Worm (Caenorhabditis elegans): ENCODE data around the gene glit-1.
A peak's percentile ranks its signal among the peaks of the same experiment; 100 is the strongest.

glit-1 gene

DNA sequence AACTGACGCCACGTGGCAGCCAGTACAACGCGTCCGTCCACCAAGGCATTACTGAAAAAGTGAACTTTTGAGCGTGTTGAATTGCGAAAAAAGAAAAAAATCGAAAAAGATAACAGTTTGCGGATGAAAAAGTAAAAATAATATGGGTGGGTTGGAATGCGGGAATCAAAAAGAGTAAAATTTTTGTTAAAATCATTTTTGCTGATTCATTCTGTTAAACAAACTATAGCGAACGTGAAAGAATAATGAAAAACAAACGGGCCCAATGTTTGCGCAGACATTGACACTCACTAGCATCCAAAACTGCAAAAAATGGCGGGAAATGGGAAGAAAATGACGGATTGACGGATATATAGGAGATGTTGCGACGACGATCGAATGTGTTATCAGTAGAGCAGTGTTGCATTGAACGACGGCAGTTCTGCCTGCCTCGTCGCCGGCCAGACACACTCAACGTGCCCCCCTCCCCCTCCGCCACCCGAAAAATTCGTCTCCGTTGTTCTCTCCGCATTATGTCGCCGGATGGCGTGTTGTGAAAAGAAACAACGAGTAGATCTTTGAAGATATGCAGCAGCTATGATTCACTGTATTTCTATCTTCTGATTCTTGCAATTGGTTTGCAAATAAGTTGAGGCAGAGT is 12.5 kb upstream of the glit-1 start, which contains the start of gene hyl-2:
TSS of gene hyl-2 (minus strand) at position 51 of the 640 bp plus-strand sequence.
- peak; percentile 65 for TF ChIP-seq hmg-11 (tag; optimal IDR thresholded peaks at IDR 0.05)
- no peak for TF ChIP-seq tbx-2 (tag; optimal IDR thresholded peaks at IDR 0.05)
- peak; percentile 45 for TF ChIP-seq nhr-25 (tag; optimal IDR thresholded peaks at IDR 0.05)
- no peak for TF ChIP-seq nhr-11 (tag; optimal IDR thresholded peaks at IDR 0.05)
- TF ChIP-seq sea-2 (GFP tag; optimal IDR thresholded peaks at IDR 0.05): no peak
- TF ChIP-seq fkh-2 (tag; optimal IDR thresholded peaks at IDR 0.05): no peak
- TF ChIP-seq pha-4 (tag; optimal IDR thresholded peaks at IDR 0.05): no peak
- TF ChIP-seq lin-15B (tag; optimal IDR thresholded peaks at IDR 0.05): peak; percentile 71
- no peak for TF ChIP-seq unc-62 (GFP tag; optimal IDR thresholded peaks at IDR 0.05)
- no peak for TF ChIP-seq nhr-77 (tag; optimal IDR thresholded peaks at IDR 0.05)
- TF ChIP-seq skn-1 (tag; optimal IDR thresholded peaks at IDR 0.05): no peak
- TF ChIP-seq nhr-23 (tag; optimal IDR thresholded peaks at IDR 0.05): peak; percentile 59
- peak; percentile 27 for TF ChIP-seq snpc-4 (tag; optimal IDR thresholded peaks at IDR 0.05)
- TF ChIP-seq pqm-1 (tag; optimal IDR thresholded peaks at IDR 0.05): no peak
- TF ChIP-seq nhr-237 (tag; optimal IDR thresholded peaks at IDR 0.05): no peak
- TF ChIP-seq nhr-28 (tag; optimal IDR thresholded peaks at IDR 0.05): no peak
- TF ChIP-seq lin-39 (tag; optimal IDR thresholded peaks at IDR 0.05): peak; percentile 84
- TF ChIP-seq ceh-28 (tag; optimal IDR thresholded peaks at IDR 0.05): no peak
- TF ChIP-seq aly-2 (tag; optimal IDR thresholded peaks at IDR 0.05): no peak
- no peak for TF ChIP-seq elt-3 (tag; optimal IDR thresholded peaks at IDR 0.05)
- peak; percentile 39 for TF ChIP-seq egl-5 (tag; optimal IDR thresholded peaks at IDR 0.05)
- TF ChIP-seq egl-27 (tag; optimal IDR thresholded peaks at IDR 0.05): no peak
- no peak for TF ChIP-seq nhr-12 (tag; optimal IDR thresholded peaks at IDR 0.05)
- TF ChIP-seq ceh-9 (tag; optimal IDR thresholded peaks at IDR 0.05): no peak
- TF ChIP-seq elt-2 (tag; optimal IDR thresholded peaks at IDR 0.05): no peak
- no peak for TF ChIP-seq zag-1 (tag; optimal IDR thresholded peaks at IDR 0.05)
- TF ChIP-seq ZK546.5 (tag; optimal IDR thresholded peaks at IDR 0.05): no peak
- no peak for TF ChIP-seq fos-1 (tag; optimal IDR thresholded peaks at IDR 0.05)
- no peak for TF ChIP-seq ztf-11 (tag; optimal IDR thresholded peaks at IDR 0.05)
- TF ChIP-seq mdl-1 (tag; optimal IDR thresholded peaks at IDR 0.05): no peak
- no peak for TF ChIP-seq R02D3.7 (tag; optimal IDR thresholded peaks at IDR 0.05)
- TF ChIP-seq daf-12 (tag; optimal IDR thresholded peaks at IDR 0.05): no peak
- no peak for TF ChIP-seq nhr-76 (tag; optimal IDR thresholded peaks at IDR 0.05)
- no peak for TF ChIP-seq unc-39 (tag; optimal IDR thresholded peaks at IDR 0.05)
- no peak for TF ChIP-seq nhr-67 (tag; optimal IDR thresholded peaks at IDR 0.05)
- TF ChIP-seq lsy-12 (tag; optimal IDR thresholded peaks at IDR 0.05): no peak
- no peak for TF ChIP-seq ceh-16 (tag; optimal IDR thresholded peaks at IDR 0.05)
- peak; percentile 70 for TF ChIP-seq nfya-1 (tag; optimal IDR thresholded peaks at IDR 0.05; ENCODE audit: insufficient read depth)

DNA sequence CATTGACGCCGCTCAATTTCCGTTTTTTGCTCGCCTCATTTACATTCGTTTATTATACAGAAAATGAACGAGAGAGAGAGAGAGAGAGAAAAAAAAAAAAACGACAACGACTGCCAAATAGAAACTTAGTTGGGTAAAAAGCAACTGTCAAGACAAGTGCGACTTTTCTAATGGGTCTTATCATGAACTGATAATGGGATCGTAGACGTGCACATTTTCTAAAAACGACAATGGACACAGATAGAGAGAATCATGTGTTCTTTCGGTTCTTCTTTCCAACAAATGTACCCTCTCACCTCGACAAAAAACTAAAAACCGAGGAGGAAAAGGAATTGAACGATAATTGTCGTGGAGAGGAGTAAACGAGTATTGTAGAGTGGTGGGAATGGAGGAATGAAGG is 12.0 kb upstream of the glit-1 start:
- no peak for TF ChIP-seq unc-62 (GFP tag; optimal IDR thresholded peaks at IDR 0.05)
- no peak for TF ChIP-seq nhr-12 (tag; optimal IDR thresholded peaks at IDR 0.05)
- no peak for TF ChIP-seq ztf-11 (tag; optimal IDR thresholded peaks at IDR 0.05)
- TF ChIP-seq pha-4 (tag; optimal IDR thresholded peaks at IDR 0.05): peak; percentile 21
- TF ChIP-seq nfya-1 (tag; optimal IDR thresholded peaks at IDR 0.05; ENCODE audit: insufficient read depth): no peak
- no peak for TF ChIP-seq nhr-28 (tag; optimal IDR thresholded peaks at IDR 0.05)
- no peak for TF ChIP-seq mdl-1 (tag; optimal IDR thresholded peaks at IDR 0.05)
- TF ChIP-seq pqm-1 (tag; optimal IDR thresholded peaks at IDR 0.05): peak; percentile 3
- TF ChIP-seq ama-1 (optimal IDR thresholded peaks at IDR 0.05): no peak
- peak; percentile 95 for TF ChIP-seq elt-2 (tag; optimal IDR thresholded peaks at IDR 0.05)

- TF ChIP-seq eor-1 (tag; optimal IDR thresholded peaks at IDR 0.05): no peak
- no peak for TF ChIP-seq fos-1 (tag; optimal IDR thresholded peaks at IDR 0.05)
- no peak for TF ChIP-seq ceh-82 (tag; optimal IDR thresholded peaks at IDR 0.05)
- TF ChIP-seq mdl-1 (tag; optimal IDR thresholded peaks at IDR 0.05): no peak
- TF ChIP-seq unc-39 (tag; optimal IDR thresholded peaks at IDR 0.05): no peak
- no peak for TF ChIP-seq egl-5 (tag; optimal IDR thresholded peaks at IDR 0.05)
- no peak for TF ChIP-seq pqm-1 (tag; optimal IDR thresholded peaks at IDR 0.05)
- TF ChIP-seq nhr-28 (tag; optimal IDR thresholded peaks at IDR 0.05): no peak
- no peak for TF ChIP-seq mml-1 (tag; optimal IDR thresholded peaks at IDR 0.05)
- TF ChIP-seq nhr-23 (tag; optimal IDR thresholded peaks at IDR 0.05): no peak
Observed at ce11 chrX:4704877-4705276, 7.2 kb upstream of the glit-1 start, which contains the start of gene aqp-8. Gene aqp-8 (minus strand): TSS chrX:4704977.
